Worm (Caenorhabditis elegans) whole organism, young adult: ENCODE data around the gene npr-29.

Experiments used
- madf-6 ChIP-seq: fragments of 200-800 bp; sonication (Bioruptor generic); IDR thresholded peaks from 2 replicates; pipeline ENCODE4 v1.3.6; 2022; ENCODE audit warnings: missing genetic modification reagents, missing genetic modification characterization, missing compliant biosample characterization
- ztf-28 ChIP-seq: fragments of 200-800 bp; sonication (Bioruptor generic); IDR thresholded peaks from 2 replicates; pipeline ENCODE4 v1.3.6; 2022; ENCODE audit warnings: missing genetic modification reagents, missing genetic modification characterization, missing compliant biosample characterization

DNA sequence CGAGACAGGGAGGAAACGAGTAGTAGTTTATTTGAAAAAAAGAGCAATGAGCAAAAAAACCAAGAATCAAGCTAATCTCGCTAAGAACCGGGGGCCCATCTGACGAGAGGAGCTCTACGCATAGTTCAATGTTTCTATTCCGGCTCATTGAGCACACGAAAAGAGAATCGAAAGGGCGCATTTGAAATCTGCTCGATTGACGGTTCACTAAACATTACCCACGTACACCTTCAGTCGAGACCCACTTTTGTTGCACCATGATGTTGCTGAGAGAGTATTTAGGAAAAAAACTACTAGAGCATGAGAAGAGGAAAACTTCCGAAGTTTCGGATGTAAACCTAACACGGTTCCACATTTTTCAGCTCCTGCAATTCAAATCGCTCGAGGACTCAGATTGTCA, 9.7 kb upstream of the npr-29 start:
- TF ChIP-seq ztf-28 (GFP tag; lab: Robert Waterston, UW), result no peak
- no peak for TF ChIP-seq madf-6 (GFP tag; lab: Robert Waterston, UW)
